Worm (Caenorhabditis elegans) whole organism, midembryonic: Measurements from ENCODE around the gene set-31.
"Not testable (repeated sequence)": the region's sequence is repeated elsewhere in the genome, so short reads cannot be mapped to it uniquely, and the experiment has no call there.

Experiments used
- T22C8.4 ChIP-seq: fragments of 200-800 bp; sonication (Bioruptor generic); IDR thresholded peaks from 2 replicates; pipeline ENCODE4 v1.3.6; 2022; ENCODE audit warnings: missing genetic modification characterization, missing compliant biosample characterization
- cog-1 ChIP-seq: sonication (generic microtip); optimal IDR thresholded peaks from 2 replicates; lab custom pipeline; 2016; ENCODE audit warnings: missing genetic modification characterization, missing compliant biosample characterization
- flt-1 ChIP-seq: fragments of 200-800 bp; sonication (Bioruptor generic); IDR thresholded peaks from 2 replicates; pipeline ENCODE4 v1.3.6; 2022; ENCODE audit warnings: missing genetic modification characterization, missing compliant biosample characterization
- klf-2 ChIP-seq: fragments of 200-800 bp; sonication (Bioruptor generic); conservative IDR thresholded peaks from 2 replicates; pipeline ENCODE4 v1.3.6; 2022; ENCODE audit warnings: missing genetic modification reagents, missing genetic modification characterization, missing compliant biosample characterization
- med-1 ChIP-seq: sonication (generic microtip); optimal IDR thresholded peaks from 2 replicates; lab custom pipeline; 2017; ENCODE audit warnings: missing genetic modification characterization, mild to moderate bottlenecking, missing compliant biosample characterization, antibody characterized with exemption, missing genetic modification reagents; ENCODE audit not compliant: insufficient read depth
- ref-1 ChIP-seq: fragments of 200-800 bp; sonication (Bioruptor generic); conservative IDR thresholded peaks from 2 replicates; pipeline ENCODE4 v1.3.6; 2022; ENCODE audit warnings: missing genetic modification reagents, missing genetic modification characterization, missing compliant biosample characterization
- tab-1 ChIP-seq: fragments of 200-800 bp; sonication (Bioruptor generic); IDR thresholded peaks from 2 replicates; pipeline ENCODE4 v1.3.6; 2022; ENCODE audit warnings: missing genetic modification characterization, missing compliant biosample characterization
- ztf-23 ChIP-seq: fragments of 200-800 bp; sonication (Bioruptor generic); IDR thresholded peaks from 2 replicates; pipeline ENCODE4 v1.3.6; 2022; ENCODE audit warnings: missing genetic modification reagents, missing genetic modification characterization, missing compliant biosample characterization
- ztf-29 ChIP-seq: fragments of 200-800 bp; sonication (Bioruptor generic); IDR thresholded peaks from 2 replicates; pipeline ENCODE4 v1.3.6; 2022; ENCODE audit warnings: missing genetic modification reagents, missing genetic modification characterization, missing compliant biosample characterization

set-31 gene

DNA sequence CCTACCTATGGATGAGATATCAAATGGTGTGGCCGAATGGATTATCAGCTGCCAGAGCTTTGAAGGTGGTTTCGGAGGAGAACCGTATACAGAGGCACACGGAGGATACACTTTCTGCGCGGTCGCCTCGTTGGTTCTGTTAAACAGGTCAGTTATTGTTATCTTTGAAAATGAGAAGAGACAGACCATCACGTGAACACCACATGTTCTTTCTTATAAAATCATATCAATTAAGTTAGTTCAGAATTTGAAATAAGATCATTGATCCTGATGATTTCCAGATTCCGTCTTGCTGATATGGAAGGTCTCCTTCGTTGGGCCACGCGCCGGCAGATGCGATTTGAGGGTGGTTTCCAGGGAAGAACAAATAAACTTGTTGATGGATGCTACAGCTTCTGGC is 31.0 kb downstream of the set-31 start:
- TF ChIP-seq ztf-29 (GFP tag; lab: Robert Waterston, UW), result no peak
- no peak for TF ChIP-seq med-1 (GFP tag; lab: Kevin White, UChicago)
- no peak for TF ChIP-seq klf-2 (GFP tag; lab: Robert Waterston, UW)
- no peak for TF ChIP-seq flt-1 (GFP tag; lab: Robert Waterston, UW)
- TF ChIP-seq ref-1 (GFP tag; lab: Robert Waterston, UW), result no peak
- no peak for TF ChIP-seq tab-1 (GFP tag; lab: Robert Waterston, UW)
- no peak for TF ChIP-seq T22C8.4 (GFP tag; lab: Robert Waterston, UW)
- TF ChIP-seq ztf-23 (GFP tag; lab: Robert Waterston, UW), result no peak
- TF ChIP-seq cog-1, result no peak

DNA sequence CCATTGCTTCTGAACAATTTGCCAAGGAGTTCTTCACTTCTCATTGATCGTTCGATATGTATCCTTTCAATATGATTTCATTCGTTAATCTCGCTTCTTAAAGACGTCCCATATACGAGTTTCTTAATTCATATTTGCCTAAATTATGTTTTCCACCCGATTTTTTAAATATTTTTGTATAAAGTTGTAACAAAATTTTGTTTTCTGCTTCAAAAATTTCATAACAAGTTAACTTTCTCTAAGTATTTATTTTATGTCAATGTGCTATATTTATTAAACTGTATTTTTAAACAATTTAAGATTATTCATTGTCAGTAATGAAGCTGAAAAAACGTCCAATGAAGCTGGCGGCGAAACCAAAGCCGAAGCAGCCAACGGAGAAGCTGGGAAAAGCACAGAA is 31.7 kb downstream of the set-31 start, which contains the start of gene F23B12.7:
TSS of gene F23B12.7 (plus strand) at position 301 of the 400 bp plus-strand sequence.
- TF ChIP-seq flt-1 (GFP tag; lab: Robert Waterston, UW), result no peak
- no peak for TF ChIP-seq med-1 (GFP tag; lab: Kevin White, UChicago)

DNA sequence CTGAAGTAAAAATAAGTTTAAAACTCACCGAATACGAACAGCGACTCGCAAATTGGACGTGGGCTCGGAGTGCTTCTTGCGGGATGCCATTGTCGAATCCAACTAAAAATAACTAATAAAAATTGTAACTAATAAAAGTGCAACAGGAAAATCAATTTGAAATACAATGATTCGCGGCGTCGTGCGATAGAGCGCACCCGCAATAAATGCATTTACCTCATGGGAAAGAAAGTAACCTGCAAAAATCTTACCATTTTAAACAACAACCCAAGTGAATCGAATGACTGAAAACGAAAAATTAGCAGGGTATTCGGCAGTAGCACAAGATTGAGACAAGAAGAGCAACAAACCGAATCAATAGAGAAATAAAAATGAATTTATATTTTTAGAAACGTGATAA is 38.9 kb downstream of the set-31 start, which contains the start of gene bmk-1:
TSS of gene bmk-1 (minus strand) at position 359 of the 400 bp plus-strand sequence.
- TF ChIP-seq cog-1 (no peak), T22C8.4 (GFP tag; lab: Robert Waterston, UW) (no peak), med-1 (GFP tag; lab: Kevin White, UChicago) (no peak), tab-1 (GFP tag; lab: Robert Waterston, UW) (no peak), flt-1 (GFP tag; lab: Robert Waterston, UW) (no peak), klf-2 (GFP tag; lab: Robert Waterston, UW) (no peak), ref-1 (GFP tag; lab: Robert Waterston, UW) (no peak), ztf-23 (GFP tag; lab: Robert Waterston, UW) (no peak), ztf-29 (GFP tag; lab: Robert Waterston, UW) (no peak)

DNA sequence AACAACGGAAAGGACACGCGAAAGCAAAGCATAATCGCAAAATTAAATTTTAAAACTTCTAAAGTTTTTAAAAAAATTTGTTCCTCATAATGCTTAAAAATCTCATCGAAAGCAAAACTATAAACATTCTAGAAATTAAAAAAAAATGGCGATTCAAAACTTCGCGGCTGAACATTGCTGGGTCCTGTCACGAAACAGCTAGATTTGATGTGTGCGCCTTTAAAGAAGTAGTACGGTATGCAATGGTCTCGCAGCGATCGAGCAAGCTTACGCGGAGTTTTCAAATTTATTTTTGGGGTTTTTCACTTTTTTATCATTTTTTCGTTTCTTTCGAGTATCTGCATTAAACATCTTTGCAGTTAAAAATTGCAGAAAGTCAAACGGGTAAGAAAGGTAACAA is 39.4 kb downstream of the set-31 start, which contains the start of gene coh-3:
TSS of gene coh-3 (plus strand) at position 353 of the 400 bp plus-strand sequence.
- TF ChIP-seq ztf-23 (GFP tag; lab: Robert Waterston, UW), result no peak
- no peak for TF ChIP-seq ref-1 (GFP tag; lab: Robert Waterston, UW)
- no peak for TF ChIP-seq T22C8.4 (GFP tag; lab: Robert Waterston, UW)
- TF ChIP-seq ztf-29 (GFP tag; lab: Robert Waterston, UW), result no peak
- TF ChIP-seq med-1 (GFP tag; lab: Kevin White, UChicago), result no peak

DNA sequence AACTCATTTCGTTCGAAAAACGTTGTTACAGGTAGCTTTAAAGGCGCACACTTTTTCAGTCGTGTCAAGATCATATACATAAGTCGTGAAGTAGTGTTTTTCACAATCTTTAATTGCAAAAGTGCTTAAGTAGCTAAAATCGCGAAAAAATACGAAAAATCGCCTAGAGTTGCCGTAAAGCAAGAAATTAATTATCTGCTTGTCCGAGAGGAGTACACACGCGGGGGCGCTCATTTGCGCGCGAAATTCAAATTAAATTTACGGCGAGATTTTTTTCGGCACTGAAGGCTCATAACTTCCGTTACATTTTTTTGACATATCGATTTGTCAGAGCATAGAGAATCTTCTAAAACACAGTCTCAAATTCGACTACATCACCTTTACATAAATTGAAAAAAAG is 42.4 kb downstream of the set-31 start:
- no peak for TF ChIP-seq med-1 (GFP tag; lab: Kevin White, UChicago)
- TF ChIP-seq ztf-29 (GFP tag; lab: Robert Waterston, UW), result no peak
- TF ChIP-seq klf-2 (GFP tag; lab: Robert Waterston, UW), result no peak
- no peak for TF ChIP-seq cog-1
- TF ChIP-seq T22C8.4 (GFP tag; lab: Robert Waterston, UW), result no peak
- TF ChIP-seq tab-1 (GFP tag; lab: Robert Waterston, UW), result no peak
- TF ChIP-seq ref-1 (GFP tag; lab: Robert Waterston, UW), result no peak

DNA sequence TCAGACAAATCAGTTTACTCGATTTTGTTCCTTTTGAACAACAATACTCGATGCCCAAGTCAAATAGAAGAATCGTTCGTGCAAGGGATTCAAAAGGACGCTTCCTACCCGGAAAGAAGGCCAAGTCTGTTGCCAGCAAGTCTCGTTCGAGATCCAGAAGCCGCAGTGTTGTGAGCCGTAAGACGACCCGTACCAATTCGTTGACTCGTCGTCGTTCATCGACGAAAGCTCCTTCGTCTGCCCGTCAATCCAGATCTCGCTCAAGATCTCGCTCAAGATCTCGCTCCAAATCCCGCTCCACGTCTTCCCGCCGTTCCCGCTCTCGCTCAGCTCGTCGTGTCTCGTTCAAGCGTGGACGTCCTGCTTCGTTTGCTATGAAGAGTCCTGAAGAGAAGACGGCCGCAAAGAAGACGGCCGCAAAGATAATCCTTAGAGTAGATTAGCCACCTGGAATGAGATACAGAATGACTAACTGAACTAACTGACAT is 43.0 kb downstream of the set-31 start, which contains the start of gene F08H9.2:
TSS of gene F08H9.2 (plus strand) at position 51 of the 488 bp plus-strand sequence.
- TF ChIP-seq T22C8.4 (GFP tag; lab: Robert Waterston, UW) (no peak), ztf-29 (GFP tag; lab: Robert Waterston, UW) (no peak), ztf-23 (GFP tag; lab: Robert Waterston, UW) (no peak), med-1 (GFP tag; lab: Kevin White, UChicago) (no peak), flt-1 (GFP tag; lab: Robert Waterston, UW) (no peak), klf-2 (GFP tag; lab: Robert Waterston, UW) (no peak), tab-1 (GFP tag; lab: Robert Waterston, UW) (no peak), cog-1 (no peak), ref-1 (GFP tag; lab: Robert Waterston, UW) (no peak)

DNA sequence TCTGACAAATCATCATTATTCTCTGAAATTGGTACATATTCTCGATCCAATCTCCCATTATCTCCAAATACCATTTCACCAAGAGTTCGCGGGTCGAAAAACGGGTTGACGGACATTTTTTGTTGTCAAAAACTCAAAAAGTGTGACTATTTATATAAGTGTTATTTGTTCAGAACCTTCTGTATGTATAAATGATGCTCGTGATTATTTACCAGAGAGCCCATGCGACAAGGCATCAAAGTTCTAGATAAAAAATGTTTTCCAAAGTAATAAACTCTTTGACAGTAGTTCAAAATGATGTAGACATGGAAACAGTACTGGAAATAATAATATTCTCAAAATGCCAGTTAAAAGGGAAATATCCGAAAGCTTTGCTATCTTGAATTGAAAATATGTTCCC is 45.0 kb downstream of the set-31 start:
- TF ChIP-seq cog-1 (no peak), T22C8.4 (GFP tag; lab: Robert Waterston, UW) (no peak), flt-1 (GFP tag; lab: Robert Waterston, UW) (no peak)

DNA sequence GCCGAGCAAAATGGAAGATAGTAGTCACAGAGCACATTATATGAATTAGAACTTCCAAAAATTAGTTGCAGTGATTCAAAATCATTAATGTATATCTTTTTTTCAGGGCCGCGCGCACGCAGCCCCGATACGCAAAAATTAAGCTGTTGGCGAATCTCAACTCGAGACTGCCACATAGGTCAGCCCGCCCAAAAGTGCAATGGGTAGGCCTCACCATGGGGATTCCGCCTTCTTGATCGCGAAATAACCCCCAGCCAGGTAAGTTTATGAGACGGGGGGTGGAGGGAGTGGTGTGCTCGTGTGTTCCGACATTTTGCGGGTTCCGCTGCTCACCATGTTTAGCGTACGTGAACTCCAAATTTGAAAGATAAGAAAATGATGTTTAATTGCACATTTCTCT is 45.4 kb downstream of the set-31 start, which contains the start of gene F08H9.3:
TSS of gene F08H9.3 (minus strand) at position 252 of the 400 bp plus-strand sequence.
- TF ChIP-seq ref-1, klf-2, T22C8.4 (GFP tag; lab: Robert Waterston, UW): not testable (repeated sequence)

DNA sequence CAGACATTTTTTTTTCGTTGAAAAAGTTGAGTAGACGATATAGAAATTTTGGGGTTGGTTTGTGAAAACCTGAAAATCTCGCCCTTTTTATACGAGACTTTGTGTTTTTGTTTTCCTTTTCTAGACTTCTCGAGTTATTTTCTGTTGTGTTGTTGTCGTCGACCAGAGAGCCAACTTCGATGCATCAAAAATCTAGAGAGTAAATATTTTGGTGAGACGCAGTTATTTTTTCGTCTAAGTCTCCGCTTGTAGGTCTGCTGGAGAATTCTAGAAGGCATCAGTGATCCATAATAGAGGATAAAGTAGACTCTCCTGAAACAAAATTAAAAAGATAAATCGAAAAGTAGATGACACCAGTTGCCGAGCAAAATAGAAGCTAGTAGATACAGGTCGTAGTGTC is 46.7 kb downstream of the set-31 start, which contains the start of gene F08H9.4:
TSS of gene F08H9.4 (minus strand) at position 61 of the 400 bp plus-strand sequence.
- TF ChIP-seq ref-1 (GFP tag; lab: Robert Waterston, UW) (no peak), klf-2 (GFP tag; lab: Robert Waterston, UW) (no peak), ztf-23 (GFP tag; lab: Robert Waterston, UW) (no peak), flt-1 (GFP tag; lab: Robert Waterston, UW) (no peak), cog-1 (no peak), ztf-29 (GFP tag; lab: Robert Waterston, UW) (no peak), med-1 (GFP tag; lab: Kevin White, UChicago) (no peak), tab-1 (GFP tag; lab: Robert Waterston, UW) (no peak), T22C8.4 (GFP tag; lab: Robert Waterston, UW) (no peak)
